Fruit fly (Drosophila melanogaster) whole organism, prepupa: ENCODE results near the gene CG6465.
A peak's percentile ranks its signal among the peaks of the same experiment; 100 is the strongest.

Experiments used
- Blimp-1 ChIP-seq: fragments of 200-800 bp; sonication (Bioruptor generic); optimal IDR thresholded peaks from 3 replicates; lab custom pipeline; 2017; ENCODE audit warnings: missing biosample characterization, missing genetic modification characterization, mild to moderate bottlenecking, moderate library complexity, missing genetic modification reagents
- CG10631 ChIP-seq: fragments of 200-800 bp; sonication (Bioruptor generic); optimal IDR thresholded peaks from 2 replicates; lab custom pipeline; 2016; ENCODE audit warnings: missing biosample characterization, missing genetic modification characterization
- CG10669 ChIP-seq: fragments of 200-800 bp; sonication (Bioruptor generic); optimal IDR thresholded peaks from 3 replicates; lab custom pipeline; 2018; ENCODE audit warnings: missing biosample characterization, mild to moderate bottlenecking, missing genetic modification characterization, moderate library complexity
- CG11294 ChIP-seq: fragments of 200-800 bp; sonication (Bioruptor generic); IDR thresholded peaks from 2 replicates; pipeline ENCODE4 v1.3.6; 2022; ENCODE audit warnings: missing biosample characterization, missing genetic modification characterization
- CG11902 ChIP-seq: fragments of 200-800 bp; sonication (Bioruptor generic); optimal IDR thresholded peaks from 3 replicates; lab custom pipeline; 2016; ENCODE audit warnings: missing biosample characterization, missing genetic modification characterization
- CG15336 ChIP-seq: fragments of 200-800 bp; sonication (Bioruptor generic); IDR thresholded peaks from 2 replicates; pipeline ENCODE4 v1.3.6; 2022; ENCODE audit warnings: missing biosample characterization, missing genetic modification characterization
- CG1621 ChIP-seq: fragments of 200-800 bp; sonication (Bioruptor generic); optimal IDR thresholded peaks from 3 replicates; lab custom pipeline; 2018; ENCODE audit warnings: missing biosample characterization, mild to moderate bottlenecking, missing genetic modification characterization
- CG16779 ChIP-seq: fragments of 200-800 bp; sonication (Bioruptor generic); optimal IDR thresholded peaks from 3 replicates; lab custom pipeline; 2017; ENCODE audit warnings: missing biosample characterization, mild to moderate bottlenecking, missing genetic modification characterization
- CG3032 ChIP-seq: fragments of 200-800 bp; optimal IDR thresholded peaks from 2 replicates; lab custom pipeline; 2019; ENCODE audit warnings: missing biosample characterization, mild to moderate bottlenecking, missing genetic modification characterization, moderate library complexity
- CG31627 ChIP-seq: fragments of 200-800 bp; sonication (Bioruptor generic); optimal IDR thresholded peaks from 3 replicates; lab custom pipeline; 2016; ENCODE audit warnings: missing biosample characterization, missing genetic modification characterization
- CG32006 ChIP-seq: fragments of 200-800 bp; sonication (Bioruptor generic); optimal IDR thresholded peaks from 3 replicates; lab custom pipeline; 2017; ENCODE audit warnings: missing biosample characterization, mild to moderate bottlenecking, missing genetic modification characterization
- CG3919 ChIP-seq: fragments of 200-800 bp; sonication (Bioruptor generic); optimal IDR thresholded peaks from 3 replicates; lab custom pipeline; 2016; ENCODE audit warnings: missing biosample characterization, missing genetic modification characterization
- CG4318 ChIP-seq: fragments of 200-800 bp; sonication (Bioruptor generic); optimal IDR thresholded peaks from 3 replicates; lab custom pipeline; 2017; ENCODE audit warnings: missing biosample characterization, mild to moderate bottlenecking, missing genetic modification characterization
- CG6163 ChIP-seq: fragments of 200-800 bp; sonication (Bioruptor generic); IDR thresholded peaks from 3 replicates; pipeline ENCODE4 v1.3.6; 2022; ENCODE audit warnings: missing biosample characterization, missing genetic modification characterization
- CG6276 ChIP-seq: fragments of 200-800 bp; sonication (Bioruptor generic); optimal IDR thresholded peaks from 2 replicates; lab custom pipeline; 2017; ENCODE audit warnings: missing biosample characterization, mild to moderate bottlenecking, missing genetic modification characterization
- CG6792 ChIP-seq: fragments of 200-800 bp; sonication (Bioruptor generic); optimal IDR thresholded peaks from 3 replicates; lab custom pipeline; 2016; ENCODE audit warnings: missing biosample characterization, missing genetic modification characterization
- CG6808 ChIP-seq: fragments of 200-800 bp; sonication (Bioruptor generic); optimal IDR thresholded peaks from 3 replicates; lab custom pipeline; 2017; ENCODE audit warnings: missing biosample characterization, missing genetic modification characterization, mild to moderate bottlenecking, moderate library complexity, missing genetic modification reagents
- CG6854 ChIP-seq: fragments of 200-800 bp; sonication (Bioruptor generic); optimal IDR thresholded peaks from 2 replicates; lab custom pipeline; 2017; ENCODE audit warnings: missing biosample characterization, mild to moderate bottlenecking, missing genetic modification characterization
- CG7368 ChIP-seq: fragments of 200-800 bp; sonication (Bioruptor generic); optimal IDR thresholded peaks from 3 replicates; lab custom pipeline; 2016; ENCODE audit warnings: missing biosample characterization, missing genetic modification characterization
- CG8319 ChIP-seq: fragments of 200-800 bp; sonication (Bioruptor generic); optimal IDR thresholded peaks from 3 replicates; lab custom pipeline; 2016; ENCODE audit warnings: missing biosample characterization, missing genetic modification characterization
- CG9139 ChIP-seq: fragments of 200-800 bp; sonication (Bioruptor generic); optimal IDR thresholded peaks from 3 replicates; lab custom pipeline; 2017; ENCODE audit warnings: missing biosample characterization, mild to moderate bottlenecking, missing genetic modification characterization
- Eip75B ChIP-seq: fragments of 200-800 bp; sonication (Bioruptor generic); optimal IDR thresholded peaks from 3 replicates; lab custom pipeline; 2016; ENCODE audit warnings: missing biosample characterization, missing genetic modification characterization
- Eip93F ChIP-seq: fragments of 200-800 bp; sonication (Bioruptor generic); optimal IDR thresholded peaks from 2 replicates; lab custom pipeline; 2016; ENCODE audit warnings: missing biosample characterization, mild to moderate bottlenecking, missing genetic modification characterization
- Ets96B ChIP-seq: fragments of 200-800 bp; optimal IDR thresholded peaks from 2 replicates; lab custom pipeline; 2019; ENCODE audit warnings: missing biosample characterization, mild to moderate bottlenecking, missing genetic modification characterization, moderate library complexity
- Hr38 ChIP-seq: sonication (Bioruptor generic); optimal IDR thresholded peaks from 2 replicates; lab custom pipeline; 2016; ENCODE audit warnings: missing biosample characterization, missing genetic modification characterization
- Hr39 ChIP-seq: fragments of 200-800 bp; sonication (Bioruptor generic); optimal IDR thresholded peaks from 2 replicates; lab custom pipeline; 2016; ENCODE audit warnings: missing biosample characterization, missing genetic modification characterization
- Hr4 ChIP-seq: fragments of 200-800 bp; sonication (Bioruptor generic); optimal IDR thresholded peaks from 3 replicates; lab custom pipeline; 2016; ENCODE audit warnings: missing biosample characterization, missing genetic modification characterization
- Lpt ChIP-seq: fragments of 200-800 bp; sonication (Bioruptor generic); optimal IDR thresholded peaks from 3 replicates; lab custom pipeline; 2016; ENCODE audit warnings: missing biosample characterization, missing genetic modification characterization
- Met ChIP-seq: fragments of 200-800 bp; sonication (Bioruptor generic); optimal IDR thresholded peaks from 3 replicates; lab custom pipeline; 2016; ENCODE audit warnings: missing biosample characterization, missing genetic modification characterization
- Smox ChIP-seq: fragments of 200-800 bp; sonication (Bioruptor generic); optimal IDR thresholded peaks from 3 replicates; lab custom pipeline; 2016; ENCODE audit warnings: missing biosample characterization, missing genetic modification characterization
- Sox102F ChIP-seq: fragments of 200-800 bp; sonication (Bioruptor generic); optimal IDR thresholded peaks from 2 replicates; lab custom pipeline; 2016; ENCODE audit warnings: missing biosample characterization, mild to moderate bottlenecking, missing genetic modification characterization
- Sox14 ChIP-seq: fragments of 200-800 bp; sonication (Bioruptor generic); optimal IDR thresholded peaks from 3 replicates; lab custom pipeline; 2016; ENCODE audit warnings: missing biosample characterization, missing genetic modification characterization
- achi ChIP-seq: fragments of 200-800 bp; sonication (Bioruptor generic); optimal IDR thresholded peaks from 3 replicates; lab custom pipeline; 2016; ENCODE audit warnings: missing biosample characterization, missing genetic modification characterization
- cyc ChIP-seq: fragments of 200-800 bp; sonication (Bioruptor generic); optimal IDR thresholded peaks from 3 replicates; lab custom pipeline; 2016; ENCODE audit warnings: missing biosample characterization, missing genetic modification characterization
- dsx ChIP-seq: fragments of 200-800 bp; optimal IDR thresholded peaks from 3 replicates; lab custom pipeline; 2019; ENCODE audit warnings: missing biosample characterization, mild to moderate bottlenecking, missing genetic modification characterization, moderate library complexity; ENCODE audit not compliant: poor library complexity, severe bottlenecking
- eg ChIP-seq: fragments of 200-800 bp; sonication (Bioruptor generic); IDR thresholded peaks from 3 replicates; pipeline ENCODE4 v1.3.6; 2022; ENCODE audit warnings: missing biosample characterization, missing genetic modification characterization
- esn ChIP-seq: fragments of 200-800 bp; sonication (Bioruptor generic); optimal IDR thresholded peaks from 2 replicates; lab custom pipeline; 2016; ENCODE audit warnings: missing biosample characterization, mild to moderate bottlenecking, missing genetic modification characterization, moderate library complexity
- fd85E ChIP-seq: fragments of 200-800 bp; sonication (Bioruptor generic); optimal IDR thresholded peaks from 3 replicates; lab custom pipeline; 2016; ENCODE audit warnings: missing biosample characterization, missing genetic modification characterization
- fkh ChIP-seq: fragments of 200-800 bp; sonication (Bioruptor generic); optimal IDR thresholded peaks from 3 replicates; lab custom pipeline; 2017; ENCODE audit warnings: missing biosample characterization, mild to moderate bottlenecking, missing genetic modification characterization, moderate library complexity
- lz ChIP-seq: fragments of 200-800 bp; sonication (Bioruptor generic); optimal IDR thresholded peaks from 3 replicates; lab custom pipeline; 2016; ENCODE audit warnings: missing biosample characterization, missing genetic modification characterization
- net ChIP-seq: fragments of 200-800 bp; sonication (Bioruptor generic); optimal IDR thresholded peaks from 3 replicates; lab custom pipeline; 2016; ENCODE audit warnings: missing biosample characterization, missing genetic modification characterization
- salr ChIP-seq, 2 experiments: fragments of 200-800 bp; sonication (Bioruptor generic); optimal IDR thresholded peaks; 3 replicates each; lab custom pipeline; 2016 to 2018; ENCODE audit warnings: missing biosample characterization in 2 of 2, missing genetic modification characterization in 2 of 2, mild to moderate bottlenecking in 1 of 2
- spab ChIP-seq: fragments of 200-800 bp; sonication (Bioruptor generic); optimal IDR thresholded peaks from 2 replicates; lab custom pipeline; 2017; ENCODE audit warnings: missing biosample characterization, mild to moderate bottlenecking, missing genetic modification characterization, missing genetic modification reagents
- ss ChIP-seq, 2 experiments: fragments of 200-800 bp; sonication (Bioruptor generic); optimal IDR thresholded peaks; 2 replicates in 1 of 2; 3 replicates in 1 of 2; lab custom pipeline; 2017 to 2018; ENCODE audit warnings: mild to moderate bottlenecking in 2 of 2, missing biosample characterization in 2 of 2, missing genetic modification characterization in 2 of 2, moderate library complexity in 1 of 2
- svp ChIP-seq: fragments of 200-800 bp; sonication (Bioruptor generic); peaks from one replicate; lab custom pipeline; 2016; ENCODE audit warnings: missing biosample characterization, missing genetic modification characterization
- topi ChIP-seq: fragments of 200-800 bp; sonication (Bioruptor generic); optimal IDR thresholded peaks from 3 replicates; lab custom pipeline; 2016; ENCODE audit warnings: missing biosample characterization, missing genetic modification characterization

The CG6465 gene

dm6 chr3R:10664942-10665341 lies 12.1 kb downstream of the CG6465 start (continued):
- no peak for TF ChIP-seq svp (GFP tag; lab: Kevin White, UChicago)
- TF ChIP-seq CG11902 = no peak
- TF ChIP-seq Lpt (GFP tag; lab: Kevin White, UChicago) = peak; percentile 30
- no peak for TF ChIP-seq Smox (GFP tag; lab: Kevin White, UChicago)
- peak; percentile 73 for TF ChIP-seq CG3919
- TF ChIP-seq CG3032 = peak; percentile 63
- TF ChIP-seq ss (GFP tag; optimal IDR thresholded peaks at IDR 0.05; lab: Kevin White, UChicago) = peak; percentile 38 to 66
- TF ChIP-seq Sox14 (GFP tag; lab: Kevin White, UChicago) = peak; percentile 40
- no peak for TF ChIP-seq CG31627
- no peak for TF ChIP-seq Eip93F (GFP tag; lab: Kevin White, UChicago)
- peak; percentile 52 for TF ChIP-seq Met (GFP tag; lab: Kevin White, UChicago)
- TF ChIP-seq CG6163 = peak; percentile 84
- TF ChIP-seq net = peak; percentile 51
- TF ChIP-seq CG6792 (GFP tag; lab: Kevin White, UChicago) = no peak
- no peak for TF ChIP-seq Hr39 (GFP tag; lab: Kevin White, UChicago)
- peak; percentile 48 for TF ChIP-seq Ets96B (tag; lab: Kevin White, UChicago)
- peak; percentile 4 for TF ChIP-seq topi
- TF ChIP-seq achi (GFP tag; lab: Kevin White, UChicago) = no peak
- peak; percentile 45 for TF ChIP-seq CG32006 (GFP tag; lab: Kevin White, UChicago)
- TF ChIP-seq CG10669 = peak; percentile 54
- TF ChIP-seq cyc (GFP tag; lab: Kevin White, UChicago) = no peak
- peak; percentile 9 for TF ChIP-seq dsx (GFP tag; lab: Kevin White, UChicago)
- TF ChIP-seq spab (GFP tag; lab: Kevin White, UChicago) = peak; percentile 52
- no peak for TF ChIP-seq CG4318 (GFP tag; lab: Kevin White, UChicago)
- TF ChIP-seq esn (GFP tag; lab: Kevin White, UChicago) = peak; percentile 28
- peak; percentile 13 for TF ChIP-seq CG6854
- TF ChIP-seq fd85E (GFP tag; lab: Kevin White, UChicago) = no peak
- TF ChIP-seq CG10631 (GFP tag; lab: Kevin White, UChicago) = no peak

DNA sequence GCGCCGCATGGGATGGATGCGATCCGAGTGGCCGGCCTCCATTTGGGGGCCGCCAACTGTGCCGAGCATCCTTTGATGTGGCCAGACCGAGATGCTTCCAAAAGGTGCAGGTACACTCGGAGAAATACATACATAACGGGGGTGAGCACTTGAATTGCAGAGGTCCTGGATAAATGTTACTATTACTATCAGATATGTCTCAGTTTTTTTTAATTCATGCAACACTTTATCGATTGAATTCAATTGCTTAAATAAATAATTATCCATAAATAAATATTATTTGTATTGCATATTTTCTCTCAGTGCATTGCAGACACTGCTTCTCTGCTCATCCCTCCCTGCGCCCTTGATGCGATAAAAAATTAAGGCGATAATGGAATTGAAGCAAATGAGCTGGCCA lies 16.0 kb downstream of the CG6465 start:
- peak; percentile 73 for TF ChIP-seq Met (GFP tag; lab: Kevin White, UChicago)
- TF ChIP-seq CG10669 = peak; percentile 71
- peak; percentile 14 for TF ChIP-seq Lpt (GFP tag; lab: Kevin White, UChicago)
- TF ChIP-seq dsx (GFP tag; lab: Kevin White, UChicago) = peak; percentile 50
- peak; percentile 27 for TF ChIP-seq net
- TF ChIP-seq CG11294 (GFP tag; lab: Robert Waterston, UW) = no peak
- TF ChIP-seq CG6808 (GFP tag; lab: Kevin White, UChicago) = peak; percentile 81
- TF ChIP-seq Hr4 (GFP tag; lab: Kevin White, UChicago) = no peak
- no peak for TF ChIP-seq fd85E (GFP tag; lab: Kevin White, UChicago)
- peak; percentile 50 for TF ChIP-seq Hr39 (GFP tag; lab: Kevin White, UChicago)
- peak; percentile 70 for TF ChIP-seq CG3919
- TF ChIP-seq Blimp-1 (GFP tag; lab: Kevin White, UChicago) = peak; percentile 22
- peak; percentile 78 for TF ChIP-seq svp (GFP tag; lab: Kevin White, UChicago)
- no peak for TF ChIP-seq CG6854
- peak; percentile 33 to 72 for TF ChIP-seq ss (GFP tag; optimal IDR thresholded peaks at IDR 0.05; lab: Kevin White, UChicago)
- TF ChIP-seq eg (GFP tag; lab: Robert Waterston, UW) = no peak
- peak; percentile 79 for TF ChIP-seq CG3032
- TF ChIP-seq CG11902 = peak; percentile 47
- TF ChIP-seq achi (GFP tag; lab: Kevin White, UChicago) = peak; percentile 59
- peak; percentile 56 for TF ChIP-seq Smox (GFP tag; lab: Kevin White, UChicago)
- TF ChIP-seq CG6792 (GFP tag; lab: Kevin White, UChicago) = peak; percentile 66
- TF ChIP-seq Hr38 (GFP tag; lab: Kevin White, UChicago) = no peak
- TF ChIP-seq lz (GFP tag; lab: Kevin White, UChicago) = peak; percentile 52
- TF ChIP-seq CG6276 (GFP tag; lab: Kevin White, UChicago) = no peak
- TF ChIP-seq CG9139 (GFP tag; lab: Kevin White, UChicago) = no peak
- no peak for TF ChIP-seq CG7368 (GFP tag; lab: Kevin White, UChicago)
- TF ChIP-seq CG32006 (GFP tag; lab: Kevin White, UChicago) = peak; percentile 41
- no peak for TF ChIP-seq CG15336 (GFP tag; lab: Robert Waterston, UW)
- no peak for TF ChIP-seq Eip93F (GFP tag; lab: Kevin White, UChicago)
- peak; percentile 28 for TF ChIP-seq Sox102F (GFP tag; lab: Kevin White, UChicago)
- TF ChIP-seq CG31627 = peak; percentile 39
- peak; percentile 72 for TF ChIP-seq spab (GFP tag; lab: Kevin White, UChicago)
- TF ChIP-seq fkh = no peak
- no peak for TF ChIP-seq CG16779 (tag; lab: Kevin White, UChicago)
- peak; percentile 54 for TF ChIP-seq topi
- TF ChIP-seq Eip75B = peak; percentile 59
- TF ChIP-seq salr (GFP tag; optimal IDR thresholded peaks at IDR 0.05; lab: Kevin White, UChicago) = peak in 1 of 2 experiments; percentile 29
- TF ChIP-seq CG1621 (tag; lab: Kevin White, UChicago) = peak; percentile 62
- TF ChIP-seq CG8319 = peak; percentile 15
